Worm (Caenorhabditis elegans) whole organism, L4/young adult: Measurements from ENCODE around the gene txdc-9.

Source experiments
- dao-5 ChIP-seq: sonication (generic microtip); optimal IDR thresholded peaks from 2 replicates; lab custom pipeline; 2016; ENCODE audit warnings: missing genotype, missing genetic modification characterization, moderate library complexity, missing compliant biosample characterization
- him-1 ChIP-seq: sonication (generic microtip); optimal IDR thresholded peaks from 2 replicates; lab custom pipeline; 2016; ENCODE audit warnings: missing genotype, missing genetic modification reagents, missing genetic modification characterization, missing compliant biosample characterization

DNA sequence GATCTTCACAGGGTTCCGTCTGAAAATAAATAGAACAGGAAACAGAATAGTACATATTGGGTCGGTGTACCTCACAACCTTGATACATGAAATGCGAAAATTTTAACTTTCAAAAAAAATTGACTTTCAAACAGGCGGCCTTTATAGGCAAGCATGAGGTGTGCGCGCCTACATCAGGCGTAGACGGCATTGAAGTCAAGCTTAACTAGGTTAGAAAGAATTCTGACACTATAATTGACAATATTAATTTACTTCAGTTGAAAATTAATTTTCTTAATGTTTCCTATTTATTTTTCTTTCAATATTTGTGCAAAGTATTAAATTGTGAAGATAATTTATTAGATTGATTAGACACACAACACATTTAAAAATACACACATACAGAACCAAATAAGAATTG, 20.1 kb upstream of the txdc-9 start, which contains the start of gene C05D11.5:
- TF ChIP-seq him-1 (tag; lab: Kevin White, UChicago) (no peak), dao-5 (tag; lab: Kevin White, UChicago) (no peak)
